Fruit fly (Drosophila melanogaster) whole organism, embryonic: ENCODE data around the gene GatB.

Source experiments
- Atf-2 ChIP-seq: fragments of 200-800 bp; sonication (Bioruptor generic); optimal IDR thresholded peaks from 2 replicates; lab custom pipeline; 2016; ENCODE audit warnings: missing biosample characterization, missing genetic modification characterization
- BtbVII ChIP-seq: fragments of 200-800 bp; sonication (Bioruptor generic); optimal IDR thresholded peaks from 3 replicates; lab custom pipeline; 2017; ENCODE audit warnings: missing biosample characterization, mild to moderate bottlenecking, missing genetic modification characterization
- C15 ChIP-seq: fragments of 200-800 bp; sonication (Bioruptor generic); IDR thresholded peaks from 3 replicates; pipeline ENCODE4 v1.3.6; 2022; ENCODE audit warnings: missing biosample characterization, missing genetic modification characterization
- CG10274 ChIP-seq: fragments of 200-800 bp; sonication (Bioruptor generic); optimal IDR thresholded peaks from 3 replicates; lab custom pipeline; 2017; ENCODE audit warnings: missing biosample characterization, mild to moderate bottlenecking, missing genetic modification characterization
- CG11093 ChIP-seq: fragments of 200-800 bp; sonication (Bioruptor generic); IDR thresholded peaks from 3 replicates; pipeline ENCODE4 v1.3.6; 2022; ENCODE audit warnings: missing biosample characterization, missing genetic modification characterization
- CG11398 ChIP-seq: fragments of 200-800 bp; sonication (Bioruptor generic); optimal IDR thresholded peaks from 2 replicates; lab custom pipeline; 2016; ENCODE audit warnings: missing biosample characterization, missing genetic modification characterization
- CG12299 ChIP-seq: fragments of 200-800 bp; sonication (Bioruptor generic); optimal IDR thresholded peaks from 2 replicates; lab custom pipeline; 2018; ENCODE audit warnings: missing biosample characterization, mild to moderate bottlenecking, missing genetic modification characterization
- CG13123 ChIP-seq: fragments of 200-800 bp; sonication (Bioruptor generic); optimal IDR thresholded peaks from 2 replicates; lab custom pipeline; 2016; ENCODE audit warnings: missing biosample characterization, missing genetic modification characterization
- CG17186 ChIP-seq: fragments of 200-800 bp; sonication (Bioruptor generic); optimal IDR thresholded peaks from 3 replicates; lab custom pipeline; 2017; ENCODE audit warnings: missing biosample characterization, missing genetic modification reagents, missing genetic modification characterization
- CG17912 ChIP-seq: fragments of 200-800 bp; sonication (Bioruptor generic); optimal IDR thresholded peaks from 2 replicates; lab custom pipeline; 2018; ENCODE audit warnings: missing biosample characterization, mild to moderate bottlenecking, missing genetic modification characterization
- CG18619 ChIP-seq: fragments of 200-800 bp; sonication (Bioruptor generic); optimal IDR thresholded peaks from 3 replicates; lab custom pipeline; 2017; ENCODE audit warnings: missing biosample characterization, mild to moderate bottlenecking, missing genetic modification characterization
- CG18764 ChIP-seq: fragments of 200-800 bp; sonication (Bioruptor generic); optimal IDR thresholded peaks from 3 replicates; lab custom pipeline; 2016; ENCODE audit warnings: missing biosample characterization, missing genetic modification characterization
- CG2875 ChIP-seq: fragments of 200-800 bp; sonication (Bioruptor generic); optimal IDR thresholded peaks from 2 replicates; lab custom pipeline; 2017; ENCODE audit warnings: missing biosample characterization, mild to moderate bottlenecking, missing genetic modification characterization, missing genetic modification reagents
- CG3281 ChIP-seq: fragments of 200-800 bp; sonication (Bioruptor generic); optimal IDR thresholded peaks from 3 replicates; lab custom pipeline; 2017; ENCODE audit warnings: missing biosample characterization, mild to moderate bottlenecking, missing genetic modification characterization
- CG3995 ChIP-seq: fragments of 200-800 bp; sonication (Bioruptor generic); optimal IDR thresholded peaks from 3 replicates; lab custom pipeline; 2016; ENCODE audit warnings: missing biosample characterization, missing genetic modification characterization
- CG4707 ChIP-seq: fragments of 200-800 bp; sonication (Bioruptor generic); optimal IDR thresholded peaks from 2 replicates; lab custom pipeline; 2018; ENCODE audit warnings: missing biosample characterization, mild to moderate bottlenecking, missing genetic modification characterization, moderate library complexity
- CG7271 ChIP-seq: fragments of 200-800 bp; sonication (Bioruptor generic); optimal IDR thresholded peaks from 2 replicates; lab custom pipeline; 2018; ENCODE audit warnings: missing biosample characterization, mild to moderate bottlenecking, missing genetic modification characterization, moderate library complexity
- CG9817 ChIP-seq: fragments of 200-800 bp; sonication (Bioruptor generic); optimal IDR thresholded peaks from 2 replicates; lab custom pipeline; 2018; ENCODE audit warnings: missing biosample characterization, mild to moderate bottlenecking, missing genetic modification characterization, moderate library complexity
- D19A ChIP-seq: fragments of 200-800 bp; optimal IDR thresholded peaks from 3 replicates; lab custom pipeline; 2019; ENCODE audit warnings: missing biosample characterization, mild to moderate bottlenecking, missing genetic modification characterization, moderate library complexity
- D19B ChIP-seq: fragments of 200-800 bp; sonication (Bioruptor generic); optimal IDR thresholded peaks from 2 replicates; lab custom pipeline; 2017; ENCODE audit warnings: missing biosample characterization, mild to moderate bottlenecking, missing genetic modification characterization
- Dbx ChIP-seq: fragments of 200-800 bp; sonication (Bioruptor generic); IDR thresholded peaks from 3 replicates; pipeline ENCODE4 v1.3.6; 2022; ENCODE audit warnings: missing biosample characterization, missing genetic modification characterization
- Dfd ChIP-seq, 2 experiments: fragments of >200 bp; optimal IDR thresholded peaks; 2 replicates each; lab custom pipeline; 2017; ENCODE audit warnings: missing biosample characterization in 2 of 2, missing genetic modification characterization in 2 of 2
- Jarid2 ChIP-seq: fragments of 200-800 bp; sonication (Bioruptor generic); optimal IDR thresholded peaks from 3 replicates; lab custom pipeline; 2017; ENCODE audit warnings: mild to moderate bottlenecking, missing biosample characterization, missing genetic modification reagents, missing genetic modification characterization
- Max ChIP-seq: fragments of 200-800 bp; sonication (Bioruptor generic); optimal IDR thresholded peaks from 2 replicates; lab custom pipeline; 2016; ENCODE audit warnings: missing biosample characterization, mild to moderate bottlenecking, missing genetic modification characterization
- Neu2 ChIP-seq: fragments of 200-800 bp; sonication (Bioruptor generic); optimal IDR thresholded peaks from 3 replicates; lab custom pipeline; 2016; ENCODE audit warnings: missing biosample characterization, missing genetic modification characterization, borderline replicate concordance
- Poxn ChIP-seq: fragments of 200-800 bp; sonication (Bioruptor generic); IDR thresholded peaks from 2 replicates; pipeline ENCODE4 v1.3.6; 2022; ENCODE audit warnings: missing biosample characterization, missing genetic modification characterization
- Rfx ChIP-seq: fragments of 200-800 bp; sonication (Bioruptor generic); IDR thresholded peaks from 2 replicates; pipeline ENCODE4 v1.3.6; 2022; ENCODE audit warnings: missing biosample characterization, missing genetic modification characterization
- Xbp1 ChIP-seq: fragments of 200-800 bp; sonication (Bioruptor generic); optimal IDR thresholded peaks from 3 replicates; lab custom pipeline; 2016; ENCODE audit warnings: missing biosample characterization, mild to moderate bottlenecking, missing genetic modification characterization
- amos ChIP-seq: fragments of 200-800 bp; sonication (Bioruptor generic); IDR thresholded peaks from 2 replicates; pipeline ENCODE4 v1.3.6; 2022; ENCODE audit warnings: missing biosample characterization, missing genetic modification characterization; ENCODE audit not compliant: partially characterized antibody
- aop ChIP-seq: fragments of 200-800 bp; sonication (Bioruptor generic); IDR thresholded peaks from 2 replicates; pipeline ENCODE4 v1.3.6; 2022; ENCODE audit warnings: missing biosample characterization, missing genetic modification characterization
- ara ChIP-seq: fragments of 200-800 bp; sonication (Bioruptor generic); IDR thresholded peaks from 2 replicates; pipeline ENCODE4 v1.3.6; 2022; ENCODE audit warnings: missing biosample characterization, missing genetic modification characterization
- bab2 ChIP-seq: fragments of 200-800 bp; sonication (Bioruptor generic); optimal IDR thresholded peaks from 2 replicates; lab custom pipeline; 2016; ENCODE audit warnings: missing biosample characterization, missing genetic modification characterization
- cas ChIP-seq: fragments of 200-800 bp; sonication (Bioruptor generic); IDR thresholded peaks from 2 replicates; pipeline ENCODE4 v1.3.6; 2022; ENCODE audit warnings: missing biosample characterization, missing genetic modification characterization
- chinmo ChIP-seq: fragments of 200-800 bp; sonication (Bioruptor generic); IDR thresholded peaks from 4 replicates; pipeline ENCODE4 v1.3.6; 2022; ENCODE audit warnings: missing biosample characterization, missing genetic modification characterization; ENCODE audit not compliant: partially characterized antibody
- crc ChIP-seq: fragments of 200-800 bp; sonication (Bioruptor generic); optimal IDR thresholded peaks from 2 replicates; lab custom pipeline; 2016; ENCODE audit warnings: missing biosample characterization, missing genetic modification characterization
- dimm ChIP-seq: fragments of 200-800 bp; sonication (Bioruptor generic); IDR thresholded peaks from 2 replicates; pipeline ENCODE4 v1.3.6; 2022; ENCODE audit warnings: missing biosample characterization, missing genetic modification characterization
- ham ChIP-seq: fragments of 200-800 bp; sonication (Bioruptor generic); IDR thresholded peaks from 2 replicates; pipeline ENCODE4 v1.3.6; 2022; ENCODE audit warnings: missing biosample characterization, missing genetic modification characterization
- klu ChIP-seq: fragments of 200-800 bp; sonication (Bioruptor generic); IDR thresholded peaks from 2 replicates; pipeline ENCODE4 v1.3.6; 2022; ENCODE audit warnings: missing biosample characterization, missing genetic modification characterization
- lmd ChIP-seq: fragments of 200-800 bp; sonication (Bioruptor generic); IDR thresholded peaks from 2 replicates; pipeline ENCODE4 v1.3.6; 2022; ENCODE audit warnings: missing biosample characterization, missing genetic modification characterization
- nom ChIP-seq: fragments of 200-800 bp; sonication (Bioruptor generic); optimal IDR thresholded peaks from 2 replicates; lab custom pipeline; 2017; ENCODE audit warnings: missing biosample characterization, missing genetic modification characterization, mild to moderate bottlenecking, moderate library complexity, missing genetic modification reagents
- pho ChIP-seq: fragments of 200-800 bp; sonication (Bioruptor generic); optimal IDR thresholded peaks from 2 replicates; lab custom pipeline; 2016; ENCODE audit warnings: missing biosample characterization, missing genetic modification characterization
- phol ChIP-seq: fragments of 200-800 bp; sonication (Bioruptor generic); optimal IDR thresholded peaks from 3 replicates; lab custom pipeline; 2018; ENCODE audit warnings: missing biosample characterization, mild to moderate bottlenecking, missing genetic modification characterization, moderate library complexity
- row ChIP-seq: fragments of 200-800 bp; sonication (Bioruptor generic); IDR thresholded peaks from 3 replicates; pipeline ENCODE4 v1.3.6; 2022; ENCODE audit warnings: missing biosample characterization, missing genetic modification characterization
- sc ChIP-seq, 3 experiments: fragments of >200 bp in 2 of 3; fragments of 200-800 bp in 1 of 3; sonication (Bioruptor generic) in 1 of 3; optimal IDR thresholded peaks; 2 replicates in 2 of 3; 3 replicates in 1 of 3; lab custom pipeline; 2017; ENCODE audit warnings: mild to moderate bottlenecking in 1 of 3, missing biosample characterization in 1 of 3, missing genetic modification characterization in 1 of 3, missing genetic modification reagents in 1 of 3
- sens-2 ChIP-seq: fragments of 200-800 bp; sonication (Bioruptor generic); IDR thresholded peaks from 2 replicates; pipeline ENCODE4 v1.3.6; 2022; ENCODE audit warnings: missing biosample characterization, missing genetic modification characterization
- sna ChIP-seq: fragments of 200-800 bp; sonication (Bioruptor generic); IDR thresholded peaks from 2 replicates; pipeline ENCODE4 v1.3.6; 2022; ENCODE audit warnings: missing biosample characterization, missing genetic modification characterization; ENCODE audit not compliant: partially characterized antibody
- twi ChIP-seq: fragments of 200-800 bp; optimal IDR thresholded peaks from 2 replicates; lab custom pipeline; 2019; ENCODE audit warnings: missing biosample characterization, mild to moderate bottlenecking, missing genetic modification characterization, moderate library complexity
- z ChIP-seq: fragments of 200-800 bp; sonication (Bioruptor generic); IDR thresholded peaks from 3 replicates; pipeline ENCODE4 v1.3.6; 2022; ENCODE audit warnings: missing biosample characterization, missing genetic modification characterization

Gene GatB

dm6 chr3R:24151924-24152809 lies 22.1 kb upstream of the GatB start, which contains the start of the genes p38a and CG6178 (continued):
- TF ChIP-seq C15 (GFP tag; lab: Robert Waterston, UW) (peak; percentile 95), Neu2 (GFP tag; lab: Kevin White, UChicago) (no peak), CG17186 (GFP tag; lab: Kevin White, UChicago) (no peak), Rfx (peak; percentile 98), CG3281 (GFP tag; lab: Kevin White, UChicago) (peak; percentile 99), Dfd (GFP tag; optimal IDR thresholded peaks at IDR 0.05; lab: Kevin White, UChicago) (no peak), CG18764 (GFP tag; lab: Kevin White, UChicago) (peak; percentile 86), lmd (peak; percentile 98), z (GFP tag; lab: Robert Waterston, UW) (peak; percentile 43; the same call in 1 of the 3 replicates), CG10274 (GFP tag; lab: Kevin White, UChicago) (peak; percentile 99), Poxn (GFP tag; lab: Robert Waterston, UW) (peak; percentile 88), ham (peak; percentile 90), CG11398 (GFP tag; lab: Kevin White, UChicago) (peak; percentile 1), sens-2 (GFP tag; lab: Robert Waterston, UW) (peak; percentile 83), klu (peak; percentile 96), dimm (peak; percentile 88), sc (optimal IDR thresholded peaks at IDR 0.05; lab: Kevin White, UChicago) (no peak), sc (GFP tag; optimal IDR thresholded peaks at IDR 0.05; lab: Kevin White, UChicago) (peak; percentile 94), CG7271 (tag; lab: Kevin White, UChicago) (peak; percentile 52), row (GFP tag; lab: Robert Waterston, UW) (peak; percentile 97), CG12299 (tag; lab: Kevin White, UChicago) (peak; percentile 94), CG11093 (GFP tag; lab: Robert Waterston, UW) (peak; percentile 94), Xbp1 (GFP tag; lab: Kevin White, UChicago) (peak; percentile 96), ara (GFP tag; lab: Robert Waterston, UW) (peak; percentile 88), sna (GFP tag; lab: Robert Waterston, UW) (no peak), nom (GFP tag; lab: Kevin White, UChicago) (peak; percentile 94), CG3995 (peak; percentile 39), CG2875 (peak; percentile 89), aop (GFP tag; lab: Robert Waterston, UW) (peak; percentile 63; the same call in 1 of the 2 replicates), CG17912 (GFP tag; lab: Kevin White, UChicago) (peak; percentile 91), CG9817 (tag; lab: Kevin White, UChicago) (peak; percentile 98), D19A (tag; lab: Kevin White, UChicago) (peak; percentile 98), bab2 (GFP tag; lab: Kevin White, UChicago) (peak; percentile 69), D19B (peak; percentile 94), pho (peak; percentile 55), cas (GFP tag; lab: Robert Waterston, UW) (peak; percentile 94), phol (peak; percentile 98), crc (GFP tag; lab: Kevin White, UChicago) (no peak), CG4707 (peak; percentile 75), amos (GFP tag; lab: Robert Waterston, UW) (no peak), Max (peak; percentile 85), chinmo (GFP tag; lab: Robert Waterston, UW) (peak; percentile 89; the same call in 3 of the 4 replicates), Jarid2 (peak; percentile 86), CG13123 (GFP tag; lab: Kevin White, UChicago) (peak; percentile 80), Atf-2 (GFP tag; lab: Kevin White, UChicago) (peak; percentile 43), CG18619 (peak; percentile 97), BtbVII (GFP tag; lab: Kevin White, UChicago) (peak; percentile 96), twi (tag; lab: Kevin White, UChicago) (peak; percentile 95), Dbx (GFP tag; lab: Robert Waterston, UW) (peak; percentile 96)
